Worm (Caenorhabditis elegans) whole organism, L4 larva: ENCODE results near the gene D2062.1.

ENCODE experiments used
- F26F4.8 ChIP-seq: fragments of 200-800 bp; sonication (Bioruptor generic); conservative IDR thresholded peaks from 2 replicates; pipeline ENCODE4 v1.3.6; 2022; ENCODE audit warnings: missing genetic modification characterization, missing compliant biosample characterization
- T26A8.4 ChIP-seq: fragments of 200-800 bp; sonication (Bioruptor generic); IDR thresholded peaks from 2 replicates; pipeline ENCODE4 v1.3.6; 2022; ENCODE audit warnings: missing genetic modification characterization, missing compliant biosample characterization
- Y48G9A.11 ChIP-seq: fragments of 200-800 bp; sonication (Bioruptor generic); IDR thresholded peaks from 2 replicates; pipeline ENCODE4 v1.3.6; 2022; ENCODE audit warnings: missing genetic modification reagents, missing genetic modification characterization, missing compliant biosample characterization
- Y5F2A.4 ChIP-seq: fragments of 200-800 bp; sonication (Bioruptor generic); optimal IDR thresholded peaks from 2 replicates; lab custom pipeline; 2018; ENCODE audit warnings: mild to moderate bottlenecking, missing genetic modification characterization, missing compliant biosample characterization
- aha-1 ChIP-seq: fragments of 150-350 bp; peaks from one replicate; lab custom pipeline; 2014; ENCODE audit warnings: missing biosample characterization, missing genetic modification characterization
- aly-2 ChIP-seq: sonication (generic microtip); optimal IDR thresholded peaks from 2 replicates; lab custom pipeline; 2018; ENCODE audit warnings: missing biosample characterization, missing genetic modification characterization
- ama-1 ChIP-seq: fragments of 150-350 bp; optimal IDR thresholded peaks from 2 replicates; lab custom pipeline; 2014; ENCODE audit warnings: inconsistent platforms, mixed read lengths
- arid-1 ChIP-seq: fragments of 200-800 bp; sonication (Bioruptor generic); conservative IDR thresholded peaks from 2 replicates; pipeline ENCODE4 v1.3.6; 2022; ENCODE audit warnings: missing genetic modification reagents, missing genetic modification characterization, missing compliant biosample characterization
- attf-4 ChIP-seq: sonication (generic microtip); optimal IDR thresholded peaks from 3 replicates; lab custom pipeline; 2017; ENCODE audit warnings: missing biosample characterization, missing genetic modification characterization
- ceh-20 ChIP-seq: fragments of 200-800 bp; sonication (Bioruptor generic); IDR thresholded peaks from 2 replicates; pipeline ENCODE4 v1.3.6; 2022; ENCODE audit warnings: missing genetic modification reagents, missing genetic modification characterization, missing compliant biosample characterization
- ceh-32 ChIP-seq: sonication (generic microtip); optimal IDR thresholded peaks from 2 replicates; lab custom pipeline; 2016; ENCODE audit warnings: mild to moderate bottlenecking, missing genetic modification characterization, missing compliant biosample characterization; ENCODE audit not compliant: poor library complexity
- ceh-62 ChIP-seq: sonication (generic microtip); optimal IDR thresholded peaks from 2 replicates; lab custom pipeline; 2017; ENCODE audit warnings: missing biosample characterization, missing genetic modification characterization
- ceh-82 ChIP-seq: sonication (generic microtip); optimal IDR thresholded peaks from 2 replicates; lab custom pipeline; 2017; ENCODE audit warnings: missing biosample characterization, missing genetic modification characterization
- cey-2 ChIP-seq: sonication (generic microtip); optimal IDR thresholded peaks from 3 replicates; lab custom pipeline; 2017; ENCODE audit warnings: missing genetic modification characterization, mild to moderate bottlenecking, missing compliant biosample characterization, antibody characterized with exemption, borderline replicate concordance; ENCODE audit not compliant: insufficient read depth
- daf-19 ChIP-seq: fragments of 200-800 bp; sonication (Bioruptor generic); conservative IDR thresholded peaks from 2 replicates; pipeline ENCODE4 v1.3.6; 2022; ENCODE audit warnings: missing genetic modification characterization, missing compliant biosample characterization
- dmd-6 ChIP-seq: fragments of 200-800 bp; sonication (Bioruptor generic); IDR thresholded peaks from 2 replicates; pipeline ENCODE4 v1.3.6; 2022; ENCODE audit warnings: missing genetic modification reagents, missing genetic modification characterization, missing compliant biosample characterization
- dmd-9 ChIP-seq: fragments of 200-800 bp; sonication (Bioruptor generic); IDR thresholded peaks from 2 replicates; pipeline ENCODE4 v1.3.6; 2022; ENCODE audit warnings: missing genetic modification reagents, missing genetic modification characterization, missing compliant biosample characterization
- egl-27 ChIP-seq: sonication (generic microtip); optimal IDR thresholded peaks from 3 replicates; lab custom pipeline; 2017; ENCODE audit warnings: missing biosample characterization, missing genetic modification reagents, missing genetic modification characterization
- gei-8 ChIP-seq: fragments of 200-800 bp; sonication (Bioruptor generic); optimal IDR thresholded peaks from 2 replicates; lab custom pipeline; 2018; ENCODE audit warnings: mild to moderate bottlenecking, missing genetic modification characterization, missing compliant biosample characterization
- hif-1 ChIP-seq, 2 experiments: sonication (generic microtip); optimal IDR thresholded peaks; 2 replicates each; lab custom pipeline; 2016 to 2017; ENCODE audit warnings: missing compliant biosample characterization in 2 of 2, missing genetic modification characterization in 2 of 2, missing genetic modification reagents in 2 of 2, missing genotype in 2 of 2, mild to moderate bottlenecking in 1 of 2
- hlh-30 ChIP-seq: sonication (generic microtip); optimal IDR thresholded peaks from 2 replicates; lab custom pipeline; 2017; ENCODE audit warnings: antibody characterized with exemption, mild to moderate bottlenecking, missing genetic modification characterization, missing compliant biosample characterization; ENCODE audit not compliant: insufficient read depth
- hmg-1.1 ChIP-seq: fragments of 200-800 bp; sonication (Bioruptor generic); IDR thresholded peaks from 2 replicates; pipeline ENCODE4 v1.3.6; 2022; ENCODE audit warnings: missing genetic modification reagents, missing genetic modification characterization, missing compliant biosample characterization
- jun-1 ChIP-seq: fragments of 150-350 bp; optimal IDR thresholded peaks from 2 replicates; lab custom pipeline; 2014; ENCODE audit warnings: missing biosample characterization, missing genetic modification reagents, missing genetic modification characterization
- lim-7 ChIP-seq: fragments of 200-800 bp; sonication (Bioruptor generic); IDR thresholded peaks from 2 replicates; pipeline ENCODE4 v1.3.6; 2022; ENCODE audit warnings: missing genetic modification characterization, missing compliant biosample characterization
- lin-1 ChIP-seq: fragments of 200-800 bp; sonication (Bioruptor generic); IDR thresholded peaks from 2 replicates; pipeline ENCODE4 v1.3.6; 2022; ENCODE audit warnings: missing genetic modification reagents, missing genetic modification characterization, missing compliant biosample characterization
- lin-13 ChIP-seq: fragments of 150-350 bp; optimal IDR thresholded peaks from 2 replicates; lab custom pipeline; 2014; ENCODE audit warnings: missing biosample characterization, missing genetic modification reagents, missing genetic modification characterization
- lir-3 ChIP-seq: sonication (generic microtip); optimal IDR thresholded peaks from 2 replicates; lab custom pipeline; 2016; ENCODE audit warnings: mild to moderate bottlenecking, missing genetic modification characterization, missing compliant biosample characterization
- lsy-2 ChIP-seq, 2 experiments: fragments of 150-350 bp in 1 of 2; sonication (generic microtip) in 1 of 2; optimal IDR thresholded peaks; 2 replicates each; lab custom pipeline; 2014 to 2017; ENCODE audit warnings: missing biosample characterization in 2 of 2, missing genetic modification characterization in 2 of 2
- madf-9 ChIP-seq: fragments of 200-800 bp; sonication (Bioruptor generic); conservative IDR thresholded peaks from 2 replicates; pipeline ENCODE4 v1.3.6; 2022; ENCODE audit warnings: missing genetic modification reagents, missing genetic modification characterization, missing compliant biosample characterization
- mdl-1 ChIP-seq, 2 experiments: fragments of 150-350 bp in 1 of 2; sonication (generic microtip) in 1 of 2; optimal IDR thresholded peaks; 2 replicates each; lab custom pipeline; 2014 to 2017; ENCODE audit warnings: missing biosample characterization in 2 of 2, missing genetic modification characterization in 2 of 2
- mdt-29 ChIP-seq: fragments of 200-800 bp; sonication (Bioruptor generic); IDR thresholded peaks from 2 replicates; pipeline ENCODE4 v1.3.6; 2022; ENCODE audit warnings: missing genetic modification reagents, missing genetic modification characterization, missing compliant biosample characterization
- mxl-3 ChIP-seq: fragments of 200-800 bp; sonication (Bioruptor generic); optimal IDR thresholded peaks from 2 replicates; lab custom pipeline; 2018; ENCODE audit warnings: mild to moderate bottlenecking, missing genetic modification characterization, missing compliant biosample characterization
- nhr-102 ChIP-seq: sonication (generic microtip); optimal IDR thresholded peaks from 2 replicates; lab custom pipeline; 2016; ENCODE audit warnings: mild to moderate bottlenecking, missing genetic modification characterization, moderate library complexity, missing compliant biosample characterization
- nhr-111 ChIP-seq: fragments of 200-800 bp; sonication (Bioruptor generic); optimal IDR thresholded peaks from 2 replicates; lab custom pipeline; 2018; ENCODE audit warnings: mild to moderate bottlenecking, missing genetic modification characterization, missing compliant biosample characterization
- nhr-237 ChIP-seq: sonication (generic microtip); optimal IDR thresholded peaks from 2 replicates; lab custom pipeline; 2017; ENCODE audit warnings: missing biosample characterization, missing genetic modification characterization
- nhr-28 ChIP-seq: fragments of 150-350 bp; optimal IDR thresholded peaks from 2 replicates; lab custom pipeline; 2014; ENCODE audit warnings: missing biosample characterization, missing genetic modification characterization
- nhr-41 ChIP-seq: fragments of 200-800 bp; sonication (Bioruptor generic); IDR thresholded peaks from 2 replicates; pipeline ENCODE4 v1.3.6; 2022; ENCODE audit warnings: missing genetic modification reagents, missing genetic modification characterization, missing compliant biosample characterization
- pqm-1 ChIP-seq: sonication (generic microtip); optimal IDR thresholded peaks from 2 replicates; lab custom pipeline; 2017; ENCODE audit warnings: missing biosample characterization, missing genetic modification characterization
- rbr-2 ChIP-seq: sonication (generic microtip); optimal IDR thresholded peaks from 2 replicates; lab custom pipeline; 2016; ENCODE audit warnings: missing genotype, missing genetic modification characterization, missing compliant biosample characterization
- saeg-2 ChIP-seq: fragments of 200-800 bp; sonication (Bioruptor generic); IDR thresholded peaks from 2 replicates; pipeline ENCODE4 v1.3.6; 2022; ENCODE audit warnings: missing genetic modification reagents, missing genetic modification characterization, missing compliant biosample characterization
- skn-1 ChIP-seq: fragments of 150-350 bp; optimal IDR thresholded peaks from 2 replicates; lab custom pipeline; 2014; ENCODE audit warnings: missing biosample characterization, missing genetic modification characterization
- snpc-4 ChIP-seq: fragments of 150-350 bp; optimal IDR thresholded peaks from 2 replicates; lab custom pipeline; 2014; ENCODE audit warnings: missing biosample characterization, missing genetic modification characterization
- spr-1 ChIP-seq: sonication (generic microtip); optimal IDR thresholded peaks from 2 replicates; lab custom pipeline; 2016; ENCODE audit warnings: mild to moderate bottlenecking, missing genetic modification characterization, missing compliant biosample characterization
- unc-130 ChIP-seq: sonication (generic microtip); optimal IDR thresholded peaks from 2 replicates; lab custom pipeline; 2016; ENCODE audit warnings: missing genetic modification reagents, missing genetic modification characterization, missing compliant biosample characterization
- unc-62 ChIP-seq, 3 experiments: fragments of 150-350 bp in 1 of 3; sonication (generic microtip); optimal IDR thresholded peaks in 2 of 3; peaks in 1 of 3; 1 replicate in 1 of 3; 2 replicates in 2 of 3; lab custom pipeline; 2014 to 2017; ENCODE audit warnings: missing biosample characterization in 3 of 3, missing genetic modification characterization in 3 of 3, missing genetic modification reagents in 3 of 3, missing genotype in 1 of 3
- vab-7 ChIP-seq: fragments of 200-800 bp; sonication (Bioruptor generic); IDR thresholded peaks from 2 replicates; pipeline ENCODE4 v1.3.6; 2022; ENCODE audit warnings: missing genetic modification reagents, missing genetic modification characterization, missing compliant biosample characterization
- ztf-11 ChIP-seq: fragments of 150-350 bp; optimal IDR thresholded peaks from 2 replicates; lab custom pipeline; 2014; ENCODE audit warnings: missing biosample characterization, missing genetic modification characterization
- ztf-7 ChIP-seq: fragments of 150-350 bp; optimal IDR thresholded peaks from 2 replicates; lab custom pipeline; 2014; ENCODE audit warnings: missing biosample characterization, missing genetic modification characterization

Gene D2062.1

ce11 chrII:2605319-2605718 is 25.9 kb upstream of the D2062.1 start, which contains the start of gene sri-77:
Gene sri-77 (minus strand): TSS chrII:2605419.
- TF ChIP-seq daf-19 (GFP tag; lab: Robert Waterston, UW) (no peak), arid-1 (GFP tag; lab: Robert Waterston, UW) (no peak), ama-1 (no peak), ceh-20 (GFP tag; lab: Robert Waterston, UW) (no peak), unc-62 (GFP tag; optimal IDR thresholded peaks at IDR 0.05 in 1 of 2; lab: Kevin White, UChicago) (no peak), unc-62 (tag; optimal IDR thresholded peaks at IDR 0.05; lab: Kevin White, UChicago) (no peak), spr-1 (tag; lab: Kevin White, UChicago) (no peak), F26F4.8 (GFP tag; lab: Robert Waterston, UW) (no peak), pqm-1 (tag; lab: Kevin White, UChicago) (no peak), dmd-9 (GFP tag; lab: Robert Waterston, UW) (no peak), madf-9 (no peak), cey-2 (tag; lab: Kevin White, UChicago) (no peak), vab-7 (GFP tag; lab: Robert Waterston, UW) (no peak), skn-1 (tag; lab: Kevin White, UChicago) (no peak), ceh-82 (no peak)

DNA sequence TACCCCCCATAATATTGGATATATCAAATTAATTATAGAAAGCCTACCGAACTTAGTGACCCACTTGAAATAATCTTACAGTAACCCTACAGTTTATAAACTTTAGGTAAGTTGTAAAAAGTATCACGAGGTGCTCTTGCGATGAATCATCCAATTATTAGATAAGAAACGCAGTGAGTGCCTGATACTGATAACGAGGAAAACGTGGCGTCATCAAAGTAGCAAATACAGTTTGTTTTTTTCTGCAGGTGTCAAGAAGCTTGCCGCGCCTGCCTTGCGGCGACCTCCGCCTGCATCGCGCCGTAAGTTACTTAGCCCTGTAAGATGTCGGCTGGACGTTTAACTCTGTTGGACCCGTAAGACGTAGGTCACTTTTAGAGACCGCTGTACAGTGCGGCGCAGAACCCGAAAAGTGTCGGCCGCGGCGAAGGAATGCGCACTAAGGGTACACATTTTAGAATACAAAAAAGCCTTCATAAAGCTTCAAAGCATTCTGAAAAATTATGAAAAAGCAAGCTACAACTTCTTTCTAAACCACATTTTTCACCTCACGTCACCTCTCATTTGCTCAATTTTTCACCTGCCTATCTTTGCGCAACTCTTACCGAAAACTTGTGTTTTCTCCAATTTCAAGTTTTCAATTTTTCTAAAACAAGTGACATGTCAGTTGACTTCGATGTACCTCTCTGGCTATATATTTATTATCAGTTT is 20.9 kb upstream of the D2062.1 start, which contains the start of gene sri-38:
Gene sri-38, plus strand, starts transcription at position 661 of the 711 bp plus-strand sequence.
- TF ChIP-seq aha-1 (no peak), egl-27 (tag; lab: Kevin White, UChicago) (no peak), ceh-82 (no peak), ceh-20 (GFP tag; lab: Robert Waterston, UW) (no peak), dmd-6 (GFP tag; lab: Robert Waterston, UW) (peak; percentile 62), ztf-7 (no peak), spr-1 (tag; lab: Kevin White, UChicago) (no peak), aly-2 (tag; lab: Kevin White, UChicago) (no peak), ztf-11 (no peak), ceh-32 (no peak), nhr-28 (tag; lab: Kevin White, UChicago) (peak; percentile 65), hlh-30 (tag; lab: Kevin White, UChicago) (no peak), nhr-111 (no peak), lim-7 (GFP tag; lab: Robert Waterston, UW) (no peak), lsy-2 (tag; optimal IDR thresholded peaks at IDR 0.05; lab: Kevin White, UChicago) (no peak), T26A8.4 (no peak), nhr-102 (tag; lab: Kevin White, UChicago) (peak; percentile 45), rbr-2 (tag; lab: Kevin White, UChicago) (no peak), nhr-41 (no peak), nhr-237 (tag; lab: Kevin White, UChicago) (no peak), pqm-1 (tag; lab: Kevin White, UChicago) (peak; percentile 77), saeg-2 (GFP tag; lab: Robert Waterston, UW) (no peak), jun-1 (tag; lab: Kevin White, UChicago) (no peak), snpc-4 (tag; lab: Kevin White, UChicago) (no peak), lin-1 (peak; percentile 49; the same call in 1 of the 2 replicates), mxl-3 (GFP tag; lab: Kevin White, UChicago) (peak; percentile 17), lir-3 (tag; lab: Kevin White, UChicago) (no peak), Y5F2A.4 (GFP tag; lab: Kevin White, UChicago) (no peak), gei-8 (no peak), unc-130 (no peak), ceh-62 (no peak), mdt-29 (GFP tag; lab: Robert Waterston, UW) (no peak), Y48G9A.11 (GFP tag; lab: Robert Waterston, UW) (no peak), lin-13 (no peak), hmg-1.1 (GFP tag; lab: Robert Waterston, UW) (no peak), skn-1 (tag; lab: Kevin White, UChicago) (no peak), attf-4 (no peak), mdl-1 (tag; optimal IDR thresholded peaks at IDR 0.05; lab: Kevin White, UChicago) (peak in 1 of 2 experiments; percentile 3), hif-1 (tag; optimal IDR thresholded peaks at IDR 0.05; lab: Kevin White, UChicago) (no peak)
